Worm (Caenorhabditis elegans): ENCODE data around the gene F26D10.13.

The F26D10.13 gene

ce11 chrIV:17245200-17245599 lies 19.4 kb downstream of the F26D10.13 start, which contains the start of gene ZK550.2 (continued):
- TF ChIP-seq F26F4.8 (GFP tag; conservative IDR thresholded peaks at IDR 0.05) (no peak), pqm-1 (tag; optimal IDR thresholded peaks at IDR 0.05) (peak; percentile 100), ces-1 (GFP tag; optimal IDR thresholded peaks at IDR 0.05) (no peak), egl-43 (GFP tag; IDR thresholded peaks at IDR 0.05) (no peak), ctbp-1 (GFP tag; IDR thresholded peaks at IDR 0.05) (no peak), F49E8.2 (tag; optimal IDR thresholded peaks at IDR 0.05; ENCODE audit: borderline replicate concordance) (no peak), zip-2 (tag; optimal IDR thresholded peaks at IDR 0.05) (peak; percentile 10), T20F7.1 (GFP tag; optimal IDR thresholded peaks at IDR 0.05) (no peak), nhr-48 (tag; optimal IDR thresholded peaks at IDR 0.05) (peak; percentile 96), tra-1 (GFP tag; IDR thresholded peaks at IDR 0.05) (peak; percentile 87), mxl-2 (GFP tag; conservative IDR thresholded peaks at IDR 0.05) (no peak), zfp-3 (GFP tag; conservative IDR thresholded peaks at IDR 0.05) (no peak), jun-1 (tag; optimal IDR thresholded peaks at IDR 0.05) (peak; percentile 51), ceh-28 (tag; optimal IDR thresholded peaks at IDR 0.05) (no peak), gei-8 (GFP tag; optimal IDR thresholded peaks at IDR 0.05) (no peak), nhr-28 (tag; optimal IDR thresholded peaks at IDR 0.05) (peak; percentile 89), arid-1 (GFP tag; conservative IDR thresholded peaks at IDR 0.05) (peak; percentile 56; the same call in 1 of the 2 replicates), rbr-2 (tag; optimal IDR thresholded peaks at IDR 0.05) (no peak), hmg-1.1 (GFP tag; IDR thresholded peaks at IDR 0.05) (no peak)

- TF ChIP-seq ces-1 (GFP tag; optimal IDR thresholded peaks at IDR 0.05) (peak; percentile 17), lim-7 (GFP tag; IDR thresholded peaks at IDR 0.05) (no peak)
These were observed 25.7 kb downstream of the F26D10.13 start for ce11 chrIV:17238951-17239350.

- peak; percentile 64 for TF ChIP-seq fkh-10 (GFP tag; optimal IDR thresholded peaks at IDR 0.05)
- TF ChIP-seq nhr-111 (GFP tag; optimal IDR thresholded peaks at IDR 0.05) = no peak
- TF ChIP-seq nhr-10 (tag; optimal IDR thresholded peaks at IDR 0.05) = no peak
- TF ChIP-seq dmd-9 (GFP tag; IDR thresholded peaks at IDR 0.05) = no peak
- TF ChIP-seq pqm-1 (tag; optimal IDR thresholded peaks at IDR 0.05) = no peak
These were observed 27.6 kb downstream of the F26D10.13 start for ce11 chrIV:17237029-17237428.

ce11 chrIV:17233494-17233893 lies 31.1 kb downstream of the F26D10.13 start:
- TF ChIP-seq ZK337.2 (GFP tag; IDR thresholded peaks at IDR 0.05) = no peak
- TF ChIP-seq ces-1 (GFP tag; optimal IDR thresholded peaks at IDR 0.05) = peak; percentile 77
- peak; percentile 75 for TF ChIP-seq fkh-10 (GFP tag; optimal IDR thresholded peaks at IDR 0.05)

DNA sequence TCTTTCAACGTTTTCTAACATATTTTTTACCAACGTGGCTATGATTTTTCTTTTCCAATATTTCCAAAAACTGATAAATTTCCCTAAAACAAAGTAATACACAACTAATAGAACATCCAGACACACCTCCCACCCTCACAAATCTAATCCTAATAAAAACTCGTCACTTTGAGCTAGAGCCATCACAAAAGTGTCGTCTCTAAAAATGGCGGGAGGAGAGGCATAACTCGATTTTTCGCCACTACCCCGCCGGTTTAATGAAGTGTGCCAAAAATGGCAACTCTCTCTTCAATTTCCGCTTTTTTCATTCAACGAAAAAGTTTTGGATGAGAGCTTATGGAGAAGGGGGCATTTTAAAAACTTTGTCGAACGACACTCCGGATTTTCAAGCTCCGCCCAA lies 31.7 kb downstream of the F26D10.13 start:
- no peak for TF ChIP-seq dmd-6 (GFP tag; IDR thresholded peaks at IDR 0.05)
- peak; percentile 41 for TF ChIP-seq ces-1 (GFP tag; optimal IDR thresholded peaks at IDR 0.05)
- no peak for TF ChIP-seq ZK337.2 (GFP tag; IDR thresholded peaks at IDR 0.05)
- TF ChIP-seq lin-29 (GFP tag; IDR thresholded peaks at IDR 0.05) = no peak
- no peak for TF ChIP-seq nhr-237 (tag; optimal IDR thresholded peaks at IDR 0.05)
- no peak for TF ChIP-seq nhr-48 (tag; optimal IDR thresholded peaks at IDR 0.05)
- no peak for TF ChIP-seq egl-27 (tag; optimal IDR thresholded peaks at IDR 0.05)

- TF ChIP-seq aly-2 (tag; optimal IDR thresholded peaks at IDR 0.05) = no peak
- no peak for TF ChIP-seq mxl-3 (GFP tag; optimal IDR thresholded peaks at IDR 0.05)
- no peak for TF ChIP-seq T26A8.4 (GFP tag; IDR thresholded peaks at IDR 0.05)
- TF ChIP-seq ceh-32 (tag; optimal IDR thresholded peaks at IDR 0.05; ENCODE audit: poor library complexity) = no peak
- no peak for TF ChIP-seq mdl-1 (tag; optimal IDR thresholded peaks at IDR 0.05)
- no peak for TF ChIP-seq madf-9 (GFP tag; conservative IDR thresholded peaks at IDR 0.05)
- no peak for TF ChIP-seq zfp-2 (tag; optimal IDR thresholded peaks at IDR 0.05)
- TF ChIP-seq Y105C5A.15 (GFP tag; IDR thresholded peaks at IDR 0.05) = no peak
- no peak for TF ChIP-seq lim-7 (GFP tag; IDR thresholded peaks at IDR 0.05)
- no peak for TF ChIP-seq F49E8.2 (tag; optimal IDR thresholded peaks at IDR 0.05; ENCODE audit: borderline replicate concordance)
- TF ChIP-seq daf-16 (GFP tag; optimal IDR thresholded peaks at IDR 0.05) = no peak
- no peak for TF ChIP-seq daf-16 (tag; optimal IDR thresholded peaks at IDR 0.05)
- TF ChIP-seq mes-2 (tag; optimal IDR thresholded peaks at IDR 0.05; ENCODE audit: poor library complexity, severe bottlenecking) = no peak
- TF ChIP-seq tra-1 (GFP tag; IDR thresholded peaks at IDR 0.05) = no peak
- TF ChIP-seq lin-13 (GFP tag; optimal IDR thresholded peaks at IDR 0.05) = no peak
- no peak for TF ChIP-seq php-3 (GFP tag; IDR thresholded peaks at IDR 0.05)
- TF ChIP-seq hif-1 (tag; optimal IDR thresholded peaks at IDR 0.05) = no peak
These were observed 33.7 kb downstream of the F26D10.13 start, which contains the start of gene npr-32 for ce11 chrIV:17230958-17231357. TSS of gene npr-32 (minus strand) at chrIV:17231058.
